Worm (Caenorhabditis elegans): ENCODE results near the gene C50H11.13.

ce11 chrV:3071548-3071947 is at the start of gene C50H11.13:
- TF ChIP-seq gmeb-2 (tag; optimal IDR thresholded peaks at IDR 0.05) (no peak), nhr-11 (tag; optimal IDR thresholded peaks at IDR 0.05) (no peak)

All from whole organism, late embryonic.